Fruit fly (Drosophila melanogaster): ENCODE measurements around the gene TAF1B.

Gene TAF1B

dm6 chr3R:10121266-10121904, 22.6 kb downstream of the TAF1B start, which contains the start of the genes gammaSnap2 and ATPsynepsilonL:
TSS of gene gammaSnap2 (minus strand) at chr3R:10121400.
TSS of gene ATPsynepsilonL (plus strand) at chr3R:10121773.
- TF ChIP-seq noc (tag; optimal IDR thresholded peaks at IDR 0.05) = no peak

- peak; percentile 87 for TF ChIP-seq noc (tag; optimal IDR thresholded peaks at IDR 0.05)
These were observed 24.4 kb downstream of the TAF1B start for dm6 chr3R:10119592-10119991.

- TF ChIP-seq noc (tag; optimal IDR thresholded peaks at IDR 0.05) = no peak
These were observed 28.2 kb downstream of the TAF1B start for dm6 chr3R:10115797-10116196.

dm6 chr3R:10114915-10115534, 29.0 kb downstream of the TAF1B start:
- peak; percentile 55 for TF ChIP-seq noc (tag; optimal IDR thresholded peaks at IDR 0.05)

- no peak for TF ChIP-seq noc (tag; optimal IDR thresholded peaks at IDR 0.05)
These were observed 30.2 kb downstream of the TAF1B start for dm6 chr3R:10113746-10114145.

dm6 chr3R:10112195-10112594, 31.8 kb downstream of the TAF1B start, which contains the start of gene CAH7:
TSS of gene CAH7 (plus strand) at chr3R:10112237.
- no peak for TF ChIP-seq noc (tag; optimal IDR thresholded peaks at IDR 0.05)

- no peak for TF ChIP-seq noc (tag; optimal IDR thresholded peaks at IDR 0.05)
These were observed 32.2 kb downstream of the TAF1B start for dm6 chr3R:10111815-10112185.

- no peak for TF ChIP-seq noc (tag; optimal IDR thresholded peaks at IDR 0.05)
These were observed 32.7 kb downstream of the TAF1B start for dm6 chr3R:10111150-10111814.

- TF ChIP-seq noc (tag; optimal IDR thresholded peaks at IDR 0.05) = no peak
These were observed 34.0 kb downstream of the TAF1B start, which contains the start of gene Fmr1 for dm6 chr3R:10109938-10110337. TSS of gene Fmr1 (minus strand) at chr3R:10110121.

- TF ChIP-seq noc (tag; optimal IDR thresholded peaks at IDR 0.05) = no peak
These were observed 34.6 kb downstream of the TAF1B start for dm6 chr3R:10109212-10109880.

- TF ChIP-seq noc (tag; optimal IDR thresholded peaks at IDR 0.05) = no peak
These were observed 35.6 kb downstream of the TAF1B start for dm6 chr3R:10108289-10108928.

- no peak for TF ChIP-seq noc (tag; optimal IDR thresholded peaks at IDR 0.05)
These were observed 37.2 kb downstream of the TAF1B start for dm6 chr3R:10106796-10107195.

dm6 chr3R:10100498-10101196, 43.3 kb downstream of the TAF1B start:
- TF ChIP-seq noc (tag; optimal IDR thresholded peaks at IDR 0.05) = no peak

- TF ChIP-seq noc (tag; optimal IDR thresholded peaks at IDR 0.05) = peak; percentile 54
These were observed 44.6 kb downstream of the TAF1B start for dm6 chr3R:10099401-10099848.

dm6 chr3R:10098296-10098675, 45.7 kb downstream of the TAF1B start:
- no peak for TF ChIP-seq noc (tag; optimal IDR thresholded peaks at IDR 0.05)

Measured in whole organism, larva.